Worm (Caenorhabditis elegans) whole organism, mixed stage, embryonic: Measurements from ENCODE around the gene soc-2.

Source experiments
- M03D4.4 ChIP-seq: sonication (generic microtip); optimal IDR thresholded peaks from 2 replicates; lab custom pipeline; 2017; ENCODE audit warnings: mild to moderate bottlenecking, missing genetic modification characterization, missing compliant biosample characterization
- bed-3 ChIP-seq: fragments of 200-800 bp; sonication (Bioruptor generic); optimal IDR thresholded peaks from 3 replicates; lab custom pipeline; 2018; ENCODE audit warnings: mild to moderate bottlenecking, missing genetic modification characterization, moderate library complexity, missing compliant biosample characterization
- blmp-1 ChIP-seq: fragments of 150-350 bp; optimal IDR thresholded peaks from 2 replicates; lab custom pipeline; 2014; ENCODE audit warnings: missing biosample characterization, missing genetic modification characterization
- ceh-39 ChIP-seq: fragments of 150-350 bp; optimal IDR thresholded peaks from 2 replicates; lab custom pipeline; 2014; ENCODE audit warnings: missing biosample characterization, missing genetic modification characterization
- ceh-43 ChIP-seq: fragments of 200-800 bp; sonication (Bioruptor generic); optimal IDR thresholded peaks from 2 replicates; lab custom pipeline; 2018; ENCODE audit warnings: mild to moderate bottlenecking, missing genetic modification characterization, moderate library complexity, missing compliant biosample characterization
- ceh-83 ChIP-seq: fragments of 200-800 bp; sonication (Bioruptor generic); optimal IDR thresholded peaks from 2 replicates; lab custom pipeline; 2018; ENCODE audit warnings: mild to moderate bottlenecking, missing genetic modification characterization, missing compliant biosample characterization
- ces-1 ChIP-seq: fragments of 150-350 bp; optimal IDR thresholded peaks from 2 replicates; lab custom pipeline; 2014; ENCODE audit warnings: missing biosample characterization, missing genetic modification reagents, missing genetic modification characterization
- cnd-1 ChIP-seq: fragments of 200-800 bp; sonication (Bioruptor generic); optimal IDR thresholded peaks from 2 replicates; lab custom pipeline; 2018; ENCODE audit warnings: mild to moderate bottlenecking, missing genetic modification characterization, missing compliant biosample characterization
- drap-1 ChIP-seq: fragments of 200-800 bp; sonication (Bioruptor generic); optimal IDR thresholded peaks from 3 replicates; lab custom pipeline; 2018; ENCODE audit warnings: mild to moderate bottlenecking, missing genetic modification characterization, missing compliant biosample characterization
- elt-1 ChIP-seq: sonication (generic microtip); optimal IDR thresholded peaks from 2 replicates; lab custom pipeline; 2017; ENCODE audit warnings: missing genetic modification characterization, mild to moderate bottlenecking, missing compliant biosample characterization, antibody characterized with exemption, moderate library complexity, borderline replicate concordance; ENCODE audit not compliant: insufficient read depth
- elt-3 ChIP-seq: fragments of 150-350 bp; optimal IDR thresholded peaks from 2 replicates; lab custom pipeline; 2014; ENCODE audit warnings: missing biosample characterization, missing genetic modification characterization
- flh-1 ChIP-seq: fragments of 200-800 bp; sonication (Bioruptor generic); optimal IDR thresholded peaks from 2 replicates; lab custom pipeline; 2018; ENCODE audit warnings: mild to moderate bottlenecking, missing genetic modification characterization, moderate library complexity, missing compliant biosample characterization
- ham-2 ChIP-seq: fragments of 200-800 bp; sonication (Bioruptor generic); optimal IDR thresholded peaks from 2 replicates; lab custom pipeline; 2018; ENCODE audit warnings: mild to moderate bottlenecking, missing genetic modification characterization, missing compliant biosample characterization
- hlh-1 ChIP-seq: fragments of 150-350 bp; optimal IDR thresholded peaks from 2 replicates; lab custom pipeline; 2014; ENCODE audit warnings: missing biosample characterization, missing genetic modification reagents, missing genetic modification characterization
- lin-13 ChIP-seq: fragments of 150-350 bp; optimal IDR thresholded peaks from 2 replicates; lab custom pipeline; 2014; ENCODE audit warnings: missing biosample characterization, missing genetic modification characterization
- lin-32 ChIP-seq: fragments of 200-800 bp; sonication (Bioruptor generic); optimal IDR thresholded peaks from 2 replicates; lab custom pipeline; 2018; ENCODE audit warnings: mild to moderate bottlenecking, missing genetic modification characterization, missing compliant biosample characterization
- lsy-2 ChIP-seq: fragments of 150-350 bp; optimal IDR thresholded peaks from 2 replicates; lab custom pipeline; 2014; ENCODE audit warnings: missing biosample characterization, missing genetic modification characterization
- mab-5 ChIP-seq: fragments of 150-350 bp; optimal IDR thresholded peaks from 2 replicates; lab custom pipeline; 2014; ENCODE audit warnings: missing biosample characterization, missing genetic modification characterization
- mep-1 ChIP-seq: fragments of 150-350 bp; optimal IDR thresholded peaks from 2 replicates; lab custom pipeline; 2017; ENCODE audit warnings: missing biosample characterization, missing genetic modification reagents, missing genetic modification characterization, inconsistent platforms
- mls-2 ChIP-seq: sonication (generic microtip); optimal IDR thresholded peaks from 2 replicates; lab custom pipeline; 2016; ENCODE audit warnings: mild to moderate bottlenecking, missing genetic modification characterization, moderate library complexity, missing compliant biosample characterization
- nhr-12 ChIP-seq: fragments of 150-350 bp; optimal IDR thresholded peaks from 2 replicates; lab custom pipeline; 2014; ENCODE audit warnings: missing biosample characterization, missing genetic modification characterization
- nhr-2 ChIP-seq: fragments of 150-350 bp; optimal IDR thresholded peaks from 2 replicates; lab custom pipeline; 2014; ENCODE audit warnings: missing biosample characterization, missing genetic modification characterization
- nhr-237 ChIP-seq: fragments of 150-350 bp; optimal IDR thresholded peaks from 2 replicates; lab custom pipeline; 2014; ENCODE audit warnings: missing biosample characterization, missing genetic modification characterization
- nhr-28 ChIP-seq: fragments of 150-350 bp; optimal IDR thresholded peaks from 2 replicates; lab custom pipeline; 2014; ENCODE audit warnings: missing biosample characterization, missing genetic modification characterization
- nhr-76 ChIP-seq: sonication (generic microtip); optimal IDR thresholded peaks from 2 replicates; lab custom pipeline; 2017; ENCODE audit warnings: missing biosample characterization, missing genetic modification characterization
- pha-4 ChIP-seq: fragments of 150-350 bp; optimal IDR thresholded peaks from 2 replicates; lab custom pipeline; 2018; ENCODE audit warnings: missing biosample characterization, missing genetic modification reagents, missing genetic modification characterization
- sem-2 ChIP-seq: fragments of 200-800 bp; sonication (Bioruptor generic); optimal IDR thresholded peaks from 2 replicates; lab custom pipeline; 2018; ENCODE audit warnings: mild to moderate bottlenecking, missing genetic modification characterization, missing compliant biosample characterization
- snpc-4 ChIP-seq: fragments of 150-350 bp; optimal IDR thresholded peaks from 2 replicates; lab custom pipeline; 2014; ENCODE audit warnings: missing biosample characterization, missing genetic modification characterization
- sptf-1 ChIP-seq: sonication (generic microtip); optimal IDR thresholded peaks from 2 replicates; lab custom pipeline; 2017; ENCODE audit warnings: mild to moderate bottlenecking, missing genetic modification characterization, moderate library complexity, missing compliant biosample characterization
- tbx-8 ChIP-seq: fragments of 200-800 bp; sonication (Bioruptor generic); optimal IDR thresholded peaks from 2 replicates; lab custom pipeline; 2018; ENCODE audit warnings: mild to moderate bottlenecking, missing genetic modification characterization, moderate library complexity, missing compliant biosample characterization
- unc-120 ChIP-seq: sonication (generic microtip); optimal IDR thresholded peaks from 2 replicates; lab custom pipeline; 2017; ENCODE audit warnings: missing genetic modification characterization, missing compliant biosample characterization; ENCODE audit not compliant: poor library complexity, severe bottlenecking
- unc-39 ChIP-seq: fragments of 150-350 bp; optimal IDR thresholded peaks from 2 replicates; lab custom pipeline; 2014; ENCODE audit warnings: missing biosample characterization, missing genetic modification characterization
- unc-62 ChIP-seq: fragments of 150-350 bp; optimal IDR thresholded peaks from 2 replicates; lab custom pipeline; 2014; ENCODE audit warnings: missing biosample characterization, missing genetic modification reagents, missing genetic modification characterization
- zip-8 ChIP-seq: fragments of 150-350 bp; optimal IDR thresholded peaks from 2 replicates; lab custom pipeline; 2014; ENCODE audit warnings: missing biosample characterization, missing genetic modification characterization
- ztf-11 ChIP-seq: fragments of 150-350 bp; optimal IDR thresholded peaks from 2 replicates; lab custom pipeline; 2014; ENCODE audit warnings: missing biosample characterization, missing genetic modification characterization

soc-2 gene

DNA sequence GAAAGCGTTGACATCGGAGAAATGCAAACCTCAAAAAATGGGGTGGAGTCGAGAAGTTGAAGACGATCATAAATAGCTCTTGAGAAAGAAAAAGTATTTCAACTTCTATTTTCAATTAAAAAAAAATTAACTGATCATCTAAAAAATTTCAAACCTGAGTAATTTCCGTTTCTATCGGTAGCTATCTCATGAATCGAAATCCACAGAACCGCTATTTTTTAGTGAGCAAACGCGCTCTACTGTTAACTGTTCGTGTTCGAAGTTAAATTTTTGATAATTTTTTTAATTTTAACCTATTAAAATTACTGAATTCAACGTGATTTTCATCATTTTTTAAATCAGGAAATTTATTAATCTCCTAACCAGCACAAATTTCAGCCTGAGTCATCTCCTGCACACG is 68.5 kb downstream of the soc-2 start:
- TF ChIP-seq ceh-83 = no peak
- no peak for TF ChIP-seq drap-1 (GFP tag; lab: Kevin White, UChicago)
- TF ChIP-seq sem-2 (GFP tag; lab: Kevin White, UChicago) = no peak
- no peak for TF ChIP-seq nhr-2 (tag; lab: Kevin White, UChicago)

DNA sequence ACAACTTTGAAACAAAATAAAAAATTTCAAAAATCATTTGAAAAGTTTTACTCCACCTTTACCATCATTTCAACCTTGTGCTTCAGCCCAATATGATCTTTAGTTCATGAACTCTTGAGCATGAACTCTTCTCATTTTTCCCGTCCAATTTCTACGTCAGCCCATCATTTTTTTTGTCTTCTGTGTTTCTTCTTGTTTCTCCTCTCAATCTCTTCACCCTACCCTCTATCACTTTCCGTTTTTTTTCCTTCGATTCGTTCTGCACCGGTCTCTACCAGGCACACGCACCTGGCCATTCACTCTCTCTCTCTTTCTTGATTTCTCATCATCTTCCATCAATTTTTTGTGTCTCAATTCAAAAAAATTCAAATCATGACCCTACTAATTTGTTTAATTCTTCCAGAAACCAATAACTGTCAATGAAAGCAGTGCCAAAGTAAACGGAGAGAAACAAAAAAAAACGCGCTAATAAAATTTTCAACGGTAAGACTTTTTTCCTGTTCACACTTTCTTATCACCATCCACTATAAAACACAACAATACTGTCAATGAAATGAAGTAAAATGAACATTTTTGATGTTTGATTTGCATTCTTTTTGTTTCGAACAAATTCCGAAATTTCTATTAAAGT is 69.3 kb downstream of the soc-2 start, which contains the start of gene pygo-1:
TSS of gene pygo-1 (plus strand) at position 404 of the 631 bp plus-strand sequence.
- no peak for TF ChIP-seq unc-62 (GFP tag; lab: Kevin White, UChicago)
- TF ChIP-seq tbx-8 (GFP tag; lab: Kevin White, UChicago) = no peak
- no peak for TF ChIP-seq mls-2 (tag; lab: Kevin White, UChicago)
- no peak for TF ChIP-seq blmp-1 (tag; lab: Kevin White, UChicago)
- TF ChIP-seq nhr-2 (tag; lab: Kevin White, UChicago) = no peak
- TF ChIP-seq ceh-83 = no peak
- no peak for TF ChIP-seq sptf-1 (tag; lab: Kevin White, UChicago)
- no peak for TF ChIP-seq nhr-12
- TF ChIP-seq hlh-1 (tag; lab: Kevin White, UChicago) = no peak
- TF ChIP-seq ham-2 (GFP tag; lab: Kevin White, UChicago) = no peak
- no peak for TF ChIP-seq nhr-237 (tag; lab: Kevin White, UChicago)
- TF ChIP-seq ceh-43 (GFP tag; lab: Kevin White, UChicago) = no peak
- TF ChIP-seq nhr-28 (tag; lab: Kevin White, UChicago) = no peak
- TF ChIP-seq snpc-4 (tag; lab: Kevin White, UChicago) = no peak
- TF ChIP-seq nhr-76 (tag; lab: Kevin White, UChicago) = no peak

DNA sequence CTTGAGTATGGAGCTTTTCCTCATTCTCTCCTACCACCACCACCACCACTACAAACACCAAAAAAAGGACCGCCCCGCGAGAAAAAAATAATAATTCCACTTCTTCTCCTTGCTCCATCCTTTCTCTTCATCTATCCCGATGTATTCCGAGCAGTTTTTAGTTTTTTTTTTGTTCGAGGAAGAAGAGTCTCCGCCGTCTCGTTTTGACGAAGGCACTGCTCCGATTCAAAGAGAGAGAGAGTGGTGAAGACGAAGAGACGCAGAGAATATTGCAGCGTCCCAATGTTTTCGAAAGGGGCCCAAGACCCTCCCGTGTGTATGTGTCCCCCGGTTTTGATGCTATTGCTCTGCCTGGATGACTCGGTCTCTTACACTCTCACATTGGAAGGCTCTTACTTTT is 71.2 kb downstream of the soc-2 start:
- no peak for TF ChIP-seq snpc-4 (tag; lab: Kevin White, UChicago)
- TF ChIP-seq lin-13 = no peak
- TF ChIP-seq cnd-1 (tag; lab: Kevin White, UChicago) = no peak
- TF ChIP-seq mep-1 = no peak
- no peak for TF ChIP-seq elt-3
- TF ChIP-seq nhr-237 (tag; lab: Kevin White, UChicago) = no peak
- no peak for TF ChIP-seq flh-1
- TF ChIP-seq nhr-12 = no peak
- TF ChIP-seq mls-2 (tag; lab: Kevin White, UChicago) = no peak
- no peak for TF ChIP-seq ceh-83
- TF ChIP-seq zip-8 = no peak
- no peak for TF ChIP-seq bed-3
- no peak for TF ChIP-seq ceh-43 (GFP tag; lab: Kevin White, UChicago)
- TF ChIP-seq blmp-1 (tag; lab: Kevin White, UChicago) = no peak

DNA sequence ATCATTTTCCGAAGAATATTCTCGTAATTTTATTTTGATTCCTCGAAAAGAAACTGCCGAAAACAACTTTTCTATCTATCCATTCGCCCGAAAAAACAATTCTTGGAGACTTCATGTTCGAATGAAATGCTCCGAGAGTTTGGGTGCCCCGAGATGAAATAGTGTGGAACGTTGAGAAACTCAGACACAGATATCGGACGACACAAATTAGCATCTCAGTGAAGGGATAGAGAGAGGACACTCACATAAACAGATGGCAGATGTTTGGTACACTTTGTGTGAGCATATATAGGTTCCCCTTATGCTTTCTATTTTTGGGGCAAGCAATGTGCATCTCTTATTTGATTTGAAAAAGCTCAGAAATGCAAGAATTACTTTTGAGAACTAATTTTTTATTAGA is 73.4 kb downstream of the soc-2 start:
- TF ChIP-seq zip-8 (no peak), ces-1 (GFP tag; lab: Kevin White, UChicago) (peak; percentile 75), nhr-2 (tag; lab: Kevin White, UChicago) (peak; percentile 63), nhr-28 (tag; lab: Kevin White, UChicago) (no peak), nhr-237 (tag; lab: Kevin White, UChicago) (no peak), mep-1 (peak; percentile 13), unc-62 (GFP tag; lab: Kevin White, UChicago) (peak; percentile 36), hlh-1 (tag; lab: Kevin White, UChicago) (peak; percentile 18), cnd-1 (tag; lab: Kevin White, UChicago) (peak; percentile 84), lin-32 (peak; percentile 49), unc-120 (peak; percentile 59), mab-5 (tag; lab: Kevin White, UChicago) (no peak)

DNA sequence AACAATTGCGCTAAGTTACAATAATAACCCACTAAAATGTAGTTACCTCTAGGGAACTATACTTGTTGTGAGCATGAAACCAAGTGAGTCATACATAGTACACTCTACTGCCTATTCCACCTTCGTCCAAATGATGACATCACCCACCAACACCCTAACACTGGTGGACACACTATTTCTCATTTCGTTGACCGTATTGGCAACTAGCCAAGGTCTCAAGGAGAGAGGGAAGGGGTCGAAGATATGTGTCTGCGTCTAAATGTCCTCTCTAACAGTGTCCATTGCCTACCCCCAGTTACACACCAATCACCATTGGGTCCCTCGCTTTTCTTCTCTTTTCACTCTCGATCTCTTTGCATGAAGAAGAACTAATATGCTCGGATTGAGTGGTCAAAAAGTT is 74.4 kb downstream of the soc-2 start:
- TF ChIP-seq hlh-1 (tag; lab: Kevin White, UChicago) (peak; percentile 5), nhr-28 (tag; lab: Kevin White, UChicago) (no peak), ceh-43 (GFP tag; lab: Kevin White, UChicago) (no peak), zip-8 (peak; percentile 28), nhr-76 (tag; lab: Kevin White, UChicago) (no peak), mep-1 (peak; percentile 31), pha-4 (no peak), nhr-2 (tag; lab: Kevin White, UChicago) (peak; percentile 53), unc-120 (peak; percentile 21), ham-2 (GFP tag; lab: Kevin White, UChicago) (peak; percentile 59), ces-1 (GFP tag; lab: Kevin White, UChicago) (no peak), bed-3 (no peak), snpc-4 (tag; lab: Kevin White, UChicago) (no peak), ztf-11 (tag; lab: Kevin White, UChicago) (no peak), cnd-1 (tag; lab: Kevin White, UChicago) (peak; percentile 37), mls-2 (tag; lab: Kevin White, UChicago) (peak; percentile 33), elt-1 (tag; lab: Kevin White, UChicago) (no peak), unc-39 (tag; lab: Kevin White, UChicago) (no peak), lsy-2 (tag; lab: Kevin White, UChicago) (no peak), sptf-1 (tag; lab: Kevin White, UChicago) (no peak), unc-62 (GFP tag; lab: Kevin White, UChicago) (peak; percentile 4), ceh-39 (tag; lab: Kevin White, UChicago) (no peak), flh-1 (no peak), drap-1 (GFP tag; lab: Kevin White, UChicago) (peak; percentile 9), sem-2 (GFP tag; lab: Kevin White, UChicago) (no peak), blmp-1 (tag; lab: Kevin White, UChicago) (no peak), M03D4.4 (tag; lab: Kevin White, UChicago) (peak; percentile 43), lin-13 (no peak), nhr-12 (no peak), lin-32 (no peak), ceh-83 (no peak), nhr-237 (tag; lab: Kevin White, UChicago) (no peak), mab-5 (tag; lab: Kevin White, UChicago) (no peak), elt-3 (no peak), tbx-8 (GFP tag; lab: Kevin White, UChicago) (no peak)
